Fruit fly (Drosophila melanogaster) whole organism, adult: ENCODE data around the gene CG3117.

Source experiments
- CG11617 ChIP-seq: fragments of 200-800 bp; sonication (Bioruptor generic); optimal IDR thresholded peaks from 2 replicates; lab custom pipeline; 2017; ENCODE audit warnings: mild to moderate bottlenecking, missing biosample characterization, missing genetic modification reagents, missing genetic modification characterization
- CG12768 ChIP-seq: fragments of 200-800 bp; sonication (Bioruptor generic); optimal IDR thresholded peaks from 2 replicates; lab custom pipeline; 2017; ENCODE audit warnings: missing biosample characterization, missing genetic modification characterization, mild to moderate bottlenecking, moderate library complexity, missing genetic modification reagents
- CG14711 ChIP-seq: fragments of 200-800 bp; sonication (Bioruptor generic); optimal IDR thresholded peaks from 2 replicates; lab custom pipeline; 2018; ENCODE audit warnings: missing biosample characterization, mild to moderate bottlenecking, missing genetic modification characterization, moderate library complexity
- CG1620 ChIP-seq: fragments of 200-800 bp; sonication (Bioruptor generic); optimal IDR thresholded peaks from 2 replicates; lab custom pipeline; 2016; ENCODE audit warnings: missing biosample characterization, missing genetic modification characterization
- CG33017 ChIP-seq: fragments of 200-800 bp; sonication (Bioruptor generic); optimal IDR thresholded peaks from 2 replicates; lab custom pipeline; 2018; ENCODE audit warnings: missing biosample characterization, mild to moderate bottlenecking, missing genetic modification characterization, moderate library complexity
- CG5204 ChIP-seq: fragments of 200-800 bp; sonication (Bioruptor generic); optimal IDR thresholded peaks from 2 replicates; lab custom pipeline; 2016; ENCODE audit warnings: missing biosample characterization, missing genetic modification characterization
- CG7045 ChIP-seq: fragments of 200-800 bp; sonication (Bioruptor generic); optimal IDR thresholded peaks from 2 replicates; lab custom pipeline; 2017; ENCODE audit warnings: missing biosample characterization, mild to moderate bottlenecking, missing genetic modification characterization
- CG7101 ChIP-seq: fragments of 200-800 bp; sonication (Bioruptor generic); optimal IDR thresholded peaks from 2 replicates; lab custom pipeline; 2018; ENCODE audit warnings: missing biosample characterization, mild to moderate bottlenecking, missing genetic modification characterization, moderate library complexity
- Clk ChIP-seq: fragments of 200-800 bp; sonication (Bioruptor generic); optimal IDR thresholded peaks from 2 replicates; lab custom pipeline; 2017; ENCODE audit warnings: missing biosample characterization, missing genetic modification characterization
- Crg-1 ChIP-seq: fragments of 200-800 bp; sonication (Bioruptor generic); optimal IDR thresholded peaks from 2 replicates; lab custom pipeline; 2016; ENCODE audit warnings: missing biosample characterization, missing genetic modification characterization
- Hr96 ChIP-seq: fragments of 200-800 bp; sonication (Bioruptor generic); optimal IDR thresholded peaks from 2 replicates; lab custom pipeline; 2016; ENCODE audit warnings: missing biosample characterization, missing genetic modification characterization
- Mnt ChIP-seq: fragments of 200-800 bp; sonication (Bioruptor generic); optimal IDR thresholded peaks from 2 replicates; lab custom pipeline; 2016; ENCODE audit warnings: missing biosample characterization, mild to moderate bottlenecking, missing genetic modification characterization
- bab1 ChIP-seq: fragments of 200-800 bp; sonication (Bioruptor generic); optimal IDR thresholded peaks from 3 replicates; lab custom pipeline; 2019; ENCODE audit warnings: missing biosample characterization, mild to moderate bottlenecking, missing genetic modification characterization, moderate library complexity
- cic ChIP-seq: fragments of 200-800 bp; sonication (Bioruptor generic); optimal IDR thresholded peaks from 2 replicates; lab custom pipeline; 2017; ENCODE audit warnings: missing biosample characterization, mild to moderate bottlenecking, missing genetic modification characterization, moderate library complexity
- cnc ChIP-seq, 2 experiments: fragments of >200 bp; optimal IDR thresholded peaks; 2 replicates each; lab custom pipeline; 2017
- kay ChIP-seq: fragments of 200-800 bp; sonication (Bioruptor generic); peaks from one replicate; lab custom pipeline; 2016; ENCODE audit warnings: missing biosample characterization, missing genetic modification characterization, borderline replicate concordance
- ovo ChIP-seq: fragments of 200-800 bp; sonication (Bioruptor generic); optimal IDR thresholded peaks from 2 replicates; lab custom pipeline; 2016; ENCODE audit warnings: missing biosample characterization, missing genetic modification characterization
- pad ChIP-seq: fragments of 200-800 bp; sonication (Bioruptor generic); optimal IDR thresholded peaks from 3 replicates; lab custom pipeline; 2017; ENCODE audit warnings: missing biosample characterization, missing genetic modification characterization, mild to moderate bottlenecking, moderate library complexity, missing genetic modification reagents
- tj ChIP-seq: fragments of 200-800 bp; sonication (Bioruptor generic); optimal IDR thresholded peaks from 3 replicates; lab custom pipeline; 2017; ENCODE audit warnings: missing biosample characterization, mild to moderate bottlenecking, missing genetic modification characterization, moderate library complexity
- toe ChIP-seq: fragments of 200-800 bp; sonication (Bioruptor generic); optimal IDR thresholded peaks from 2 replicates; lab custom pipeline; 2016; ENCODE audit warnings: missing biosample characterization, missing genetic modification characterization

CG3117 gene

DNA sequence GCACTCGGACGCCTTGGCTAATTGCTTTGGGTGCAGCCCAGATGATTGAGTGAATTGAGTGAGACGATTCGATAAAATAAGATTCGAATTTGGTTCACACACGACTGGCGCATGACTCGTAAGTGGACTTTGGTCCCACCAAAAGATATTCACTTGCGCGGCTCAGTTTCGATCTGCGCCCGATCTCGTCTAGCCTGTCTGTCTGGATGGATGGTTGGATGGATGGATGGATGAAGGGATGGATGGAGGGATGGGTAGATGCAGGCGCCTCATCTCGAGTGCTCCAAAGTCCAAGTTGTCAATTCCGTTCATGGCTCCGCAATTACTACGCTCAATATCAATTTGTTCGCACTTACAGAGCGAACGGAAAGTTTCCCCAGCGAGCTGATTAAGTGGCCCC lies 44.5 kb downstream of the CG3117 start:
- TF ChIP-seq CG5204 (GFP tag; lab: Kevin White, UChicago) (no peak), tj (GFP tag; lab: Kevin White, UChicago) (no peak), Clk (no peak), CG7045 (no peak), Mnt (GFP tag; lab: Kevin White, UChicago) (no peak), CG12768 (GFP tag; lab: Kevin White, UChicago) (no peak), bab1 (GFP tag; lab: Kevin White, UChicago) (no peak), CG11617 (GFP tag; lab: Kevin White, UChicago) (no peak), CG33017 (no peak), CG1620 (no peak), toe (GFP tag; lab: Kevin White, UChicago) (no peak), ovo (no peak), Crg-1 (no peak), cnc (optimal IDR thresholded peaks at IDR 0.05; lab: Kevin White, UChicago) (no peak), CG14711 (tag; lab: Kevin White, UChicago) (no peak), cic (GFP tag; lab: Kevin White, UChicago) (no peak), Hr96 (GFP tag; lab: Kevin White, UChicago) (no peak), pad (no peak), CG7101 (no peak)

DNA sequence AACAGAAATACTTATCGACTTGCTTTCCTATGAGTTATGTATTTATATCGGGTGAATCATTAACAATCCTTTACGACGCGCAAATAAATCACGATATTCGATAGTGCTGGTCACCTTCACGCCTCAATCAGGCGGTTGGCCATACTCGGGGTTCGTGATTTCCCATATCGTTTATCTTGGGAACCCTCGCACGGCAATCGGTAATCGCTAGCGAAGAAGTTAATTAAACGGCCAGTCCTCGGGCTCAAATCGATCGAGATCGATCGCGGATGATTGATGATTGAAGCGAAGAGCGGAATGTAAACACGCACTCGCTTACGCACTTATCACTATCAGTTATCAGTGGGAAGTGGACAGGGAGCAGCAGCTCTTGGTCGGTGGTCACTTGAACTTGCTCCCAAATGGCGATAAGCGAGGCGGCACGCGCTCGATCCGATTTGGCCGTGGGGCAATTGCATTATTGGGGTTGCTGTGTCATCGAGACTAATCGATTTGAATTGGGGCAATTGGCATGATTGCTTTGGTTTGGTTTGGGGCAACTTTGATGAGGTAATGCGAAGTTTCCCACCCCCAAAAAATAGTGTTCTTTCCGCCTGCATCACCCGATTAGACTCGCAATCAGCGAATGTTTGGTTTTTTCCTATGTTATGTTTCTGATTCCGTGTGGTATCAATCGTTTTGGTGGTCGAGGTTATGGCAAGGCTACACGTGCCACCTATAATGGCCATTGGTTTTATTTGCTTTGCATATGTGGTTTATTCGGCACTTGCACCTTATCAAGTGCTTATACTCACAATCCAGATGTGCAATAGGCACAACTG lies 45.8 kb downstream of the CG3117 start:
- TF ChIP-seq tj (GFP tag; lab: Kevin White, UChicago) (no peak), kay (GFP tag; lab: Kevin White, UChicago) (no peak), CG14711 (tag; lab: Kevin White, UChicago) (no peak)

dm6 chr2L:2799909-2800478 lies 47.0 kb downstream of the CG3117 start, which contains the start of gene Syt1:
Syt1 (minus strand) TSS chr2L:2799979.
- TF ChIP-seq CG33017, result no peak
- no peak for TF ChIP-seq CG11617 (GFP tag; lab: Kevin White, UChicago)
- TF ChIP-seq pad, result peak; percentile 91
- no peak for TF ChIP-seq CG1620
- no peak for TF ChIP-seq tj (GFP tag; lab: Kevin White, UChicago)

DNA sequence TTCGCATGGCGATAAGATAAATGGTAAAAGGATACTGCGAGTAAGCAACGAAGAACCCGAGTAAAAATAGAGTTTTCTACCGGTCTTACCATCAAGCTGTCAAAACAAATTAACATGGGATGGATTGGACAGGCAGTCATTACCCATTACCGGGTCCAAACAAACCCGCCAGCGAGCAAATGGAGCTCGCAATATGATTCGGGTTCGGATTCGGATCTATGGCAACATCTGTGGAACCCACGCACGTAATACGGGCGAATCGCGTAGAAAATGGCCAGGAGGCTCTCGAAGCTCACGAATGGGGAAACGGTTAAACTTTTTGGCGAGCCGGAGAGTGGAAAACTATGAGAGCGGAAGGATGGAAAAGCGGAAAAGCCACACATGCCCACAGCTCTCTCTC lies 49.8 kb downstream of the CG3117 start:
- TF ChIP-seq CG14711 (tag; lab: Kevin White, UChicago) (no peak), Clk (no peak), CG12768 (GFP tag; lab: Kevin White, UChicago) (no peak), cnc (optimal IDR thresholded peaks at IDR 0.05; lab: Kevin White, UChicago) (no peak), CG1620 (no peak), kay (GFP tag; lab: Kevin White, UChicago) (no peak), tj (GFP tag; lab: Kevin White, UChicago) (no peak), CG5204 (GFP tag; lab: Kevin White, UChicago) (no peak), CG11617 (GFP tag; lab: Kevin White, UChicago) (no peak), pad (no peak), CG7101 (no peak), CG33017 (no peak)
